Worm (Caenorhabditis elegans): ENCODE results near the gene F35H10.5.

DNA sequence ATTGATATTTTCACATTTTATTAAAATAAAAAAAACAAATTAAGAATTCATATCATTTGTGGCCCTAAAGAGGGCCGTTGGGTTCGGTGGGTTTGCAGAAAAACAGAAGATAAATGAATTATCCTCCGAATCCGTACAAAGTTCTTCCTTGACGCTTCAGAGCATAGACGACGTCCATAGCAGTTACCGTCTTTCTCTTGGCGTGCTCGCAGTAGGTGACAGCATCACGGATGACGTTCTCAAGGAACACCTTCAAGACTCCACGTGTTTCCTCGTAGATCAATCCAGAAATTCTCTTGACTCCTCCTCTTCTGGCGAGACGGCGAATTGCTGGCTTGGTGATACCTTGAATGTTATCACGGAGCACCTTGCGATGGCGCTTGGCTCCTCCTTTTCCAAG is 33.0 kb downstream of the F35H10.5 start:
- TF ChIP-seq unc-62 (GFP tag; optimal IDR thresholded peaks at IDR 0.05) = no peak
- TF ChIP-seq fos-1 (tag; optimal IDR thresholded peaks at IDR 0.05) = no peak
- no peak for TF ChIP-seq nhr-23 (tag; optimal IDR thresholded peaks at IDR 0.05)
- no peak for TF ChIP-seq lin-13 (GFP tag; optimal IDR thresholded peaks at IDR 0.05)

Measured in whole organism, L2 larva.